Worm (Caenorhabditis elegans) whole organism, mixed stage, embryonic: ENCODE data around the gene wrt-4.

Experiments
- blmp-1 ChIP-seq: fragments of 150-350 bp; optimal IDR thresholded peaks from 2 replicates; lab custom pipeline; 2014; ENCODE audit warnings: missing biosample characterization, missing genetic modification characterization
- ham-2 ChIP-seq: fragments of 200-800 bp; sonication (Bioruptor generic); optimal IDR thresholded peaks from 2 replicates; lab custom pipeline; 2018; ENCODE audit warnings: mild to moderate bottlenecking, missing genetic modification characterization, missing compliant biosample characterization
- lin-32 ChIP-seq: fragments of 200-800 bp; sonication (Bioruptor generic); optimal IDR thresholded peaks from 2 replicates; lab custom pipeline; 2018; ENCODE audit warnings: mild to moderate bottlenecking, missing genetic modification characterization, missing compliant biosample characterization
- lsy-2 ChIP-seq: fragments of 150-350 bp; optimal IDR thresholded peaks from 2 replicates; lab custom pipeline; 2014; ENCODE audit warnings: missing biosample characterization, missing genetic modification characterization
- nhr-12 ChIP-seq: fragments of 150-350 bp; optimal IDR thresholded peaks from 2 replicates; lab custom pipeline; 2014; ENCODE audit warnings: missing biosample characterization, missing genetic modification characterization
- nhr-237 ChIP-seq: fragments of 150-350 bp; optimal IDR thresholded peaks from 2 replicates; lab custom pipeline; 2014; ENCODE audit warnings: missing biosample characterization, missing genetic modification characterization
- nhr-28 ChIP-seq: fragments of 150-350 bp; optimal IDR thresholded peaks from 2 replicates; lab custom pipeline; 2014; ENCODE audit warnings: missing biosample characterization, missing genetic modification characterization
- pha-4 ChIP-seq: fragments of 150-350 bp; optimal IDR thresholded peaks from 2 replicates; lab custom pipeline; 2018; ENCODE audit warnings: missing biosample characterization, missing genetic modification reagents, missing genetic modification characterization
- sem-2 ChIP-seq: fragments of 200-800 bp; sonication (Bioruptor generic); optimal IDR thresholded peaks from 2 replicates; lab custom pipeline; 2018; ENCODE audit warnings: mild to moderate bottlenecking, missing genetic modification characterization, missing compliant biosample characterization
- snpc-4 ChIP-seq: fragments of 150-350 bp; optimal IDR thresholded peaks from 2 replicates; lab custom pipeline; 2014; ENCODE audit warnings: missing biosample characterization, missing genetic modification characterization
- unc-39 ChIP-seq: fragments of 150-350 bp; optimal IDR thresholded peaks from 2 replicates; lab custom pipeline; 2014; ENCODE audit warnings: missing biosample characterization, missing genetic modification characterization
- unc-62 ChIP-seq: fragments of 150-350 bp; optimal IDR thresholded peaks from 2 replicates; lab custom pipeline; 2014; ENCODE audit warnings: missing biosample characterization, missing genetic modification reagents, missing genetic modification characterization
- zip-8 ChIP-seq: fragments of 150-350 bp; optimal IDR thresholded peaks from 2 replicates; lab custom pipeline; 2014; ENCODE audit warnings: missing biosample characterization, missing genetic modification characterization
- ztf-11 ChIP-seq: fragments of 150-350 bp; optimal IDR thresholded peaks from 2 replicates; lab custom pipeline; 2014; ENCODE audit warnings: missing biosample characterization, missing genetic modification characterization

- TF ChIP-seq blmp-1 (tag; lab: Kevin White, UChicago) (no peak), snpc-4 (tag; lab: Kevin White, UChicago) (no peak), ham-2 (no peak), pha-4 (tag; lab: Kevin White, UChicago) (no peak), nhr-28 (tag; lab: Kevin White, UChicago) (no peak), nhr-12 (tag; lab: Kevin White, UChicago) (no peak), unc-62 (GFP tag; lab: Kevin White, UChicago) (no peak), lsy-2 (no peak), zip-8 (tag; lab: Kevin White, UChicago) (no peak), ztf-11 (no peak), unc-39 (no peak), nhr-237 (tag; lab: Kevin White, UChicago) (no peak), sem-2 (GFP tag; lab: Kevin White, UChicago) (no peak), lin-32 (no peak)
Measured at ce11 chrX:15784570-15784969, 27.5 kb upstream of the wrt-4 start, which contains the start of gene Y7A5A.3.
